Fruit fly (Drosophila melanogaster) whole organism, embryonic: Measurements from ENCODE around the gene CG10803.
A peak's percentile ranks its signal among the peaks of the same experiment; 100 is the strongest.

Experiments used
- Ada2b ChIP-seq: fragments of 200-800 bp; sonication (Bioruptor generic); IDR thresholded peaks from 2 replicates; pipeline ENCODE4 v1.3.6; 2022; ENCODE audit warnings: missing biosample characterization, missing genetic modification characterization
- CG10543 ChIP-seq: fragments of 200-800 bp; sonication (Bioruptor generic); optimal IDR thresholded peaks from 3 replicates; lab custom pipeline; 2017; ENCODE audit warnings: missing biosample characterization, mild to moderate bottlenecking, missing genetic modification characterization, moderate library complexity
- CG12942 ChIP-seq: fragments of 200-800 bp; sonication (Bioruptor generic); optimal IDR thresholded peaks from 3 replicates; lab custom pipeline; 2016; ENCODE audit warnings: missing biosample characterization, missing genetic modification characterization
- CG13287 ChIP-seq: fragments of 200-800 bp; sonication (Bioruptor generic); IDR thresholded peaks from 2 replicates; pipeline ENCODE4 v1.3.6; 2022; ENCODE audit warnings: missing biosample characterization, missing genetic modification characterization; ENCODE audit not compliant: partially characterized antibody
- CG13424 ChIP-seq: fragments of 200-800 bp; sonication (Bioruptor generic); optimal IDR thresholded peaks from 2 replicates; lab custom pipeline; 2019; ENCODE audit warnings: missing biosample characterization, mild to moderate bottlenecking, missing genetic modification characterization, moderate library complexity
- CG14050 ChIP-seq: fragments of 200-800 bp; sonication (Bioruptor generic); IDR thresholded peaks from 3 replicates; pipeline ENCODE4 v1.3.6; 2022; ENCODE audit warnings: missing biosample characterization, missing genetic modification characterization
- CG14710 ChIP-seq: fragments of 200-800 bp; sonication (Bioruptor generic); optimal IDR thresholded peaks from 3 replicates; lab custom pipeline; 2019; ENCODE audit warnings: missing biosample characterization, mild to moderate bottlenecking, missing genetic modification characterization, moderate library complexity
- CG14860 ChIP-seq: fragments of 200-800 bp; sonication (Bioruptor generic); IDR thresholded peaks from 3 replicates; pipeline ENCODE4 v1.3.6; 2022; ENCODE audit warnings: missing biosample characterization, missing genetic modification characterization; ENCODE audit not compliant: partially characterized antibody
- CG1647 ChIP-seq: fragments of 200-800 bp; sonication (Bioruptor generic); optimal IDR thresholded peaks from 3 replicates; lab custom pipeline; 2016; ENCODE audit warnings: missing biosample characterization, missing genetic modification characterization
- CG18011 ChIP-seq: fragments of 200-800 bp; sonication (Bioruptor generic); optimal IDR thresholded peaks from 2 replicates; lab custom pipeline; 2017; ENCODE audit warnings: missing biosample characterization, missing genetic modification characterization, mild to moderate bottlenecking, moderate library complexity, missing genotype
- CG31441 ChIP-seq: fragments of 200-800 bp; sonication (Bioruptor generic); IDR thresholded peaks from 2 replicates; pipeline ENCODE4 v1.3.6; 2022; ENCODE audit warnings: missing biosample characterization, missing genetic modification characterization
- CG32532 ChIP-seq: fragments of 200-800 bp; sonication (Bioruptor generic); IDR thresholded peaks from 2 replicates; pipeline ENCODE4 v1.3.6; 2022; ENCODE audit warnings: missing biosample characterization, missing genetic modification characterization
- CG4820 ChIP-seq: fragments of 200-800 bp; sonication (Bioruptor generic); optimal IDR thresholded peaks from 3 replicates; lab custom pipeline; 2016; ENCODE audit warnings: missing biosample characterization, missing genetic modification characterization
- CG6765 ChIP-seq: fragments of 200-800 bp; sonication (Bioruptor generic); optimal IDR thresholded peaks from 3 replicates; lab custom pipeline; 2017; ENCODE audit warnings: missing biosample characterization, mild to moderate bottlenecking, missing genetic modification characterization
- CG7372 ChIP-seq: fragments of 200-800 bp; sonication (Bioruptor generic); IDR thresholded peaks from 2 replicates; pipeline ENCODE4 v1.3.6; 2022; ENCODE audit warnings: missing biosample characterization, missing genetic modification characterization
- CG7963 ChIP-seq: fragments of 200-800 bp; sonication (Bioruptor generic); IDR thresholded peaks from 3 replicates; pipeline ENCODE4 v1.3.6; 2022; ENCODE audit warnings: missing biosample characterization, missing genetic modification characterization; ENCODE audit not compliant: partially characterized antibody
- CG8478 ChIP-seq: fragments of >200 bp; optimal IDR thresholded peaks from 2 replicates; lab custom pipeline; 2018
- Camta ChIP-seq: fragments of 200-800 bp; sonication (Bioruptor generic); optimal IDR thresholded peaks from 2 replicates; lab custom pipeline; 2016; ENCODE audit warnings: missing biosample characterization, missing genetic modification characterization
- Chrac-16 ChIP-seq: fragments of 200-800 bp; sonication (Bioruptor generic); optimal IDR thresholded peaks from 3 replicates; lab custom pipeline; 2016; ENCODE audit warnings: missing biosample characterization, missing genetic modification characterization
- D19A ChIP-seq: fragments of 200-800 bp; optimal IDR thresholded peaks from 3 replicates; lab custom pipeline; 2019; ENCODE audit warnings: missing biosample characterization, mild to moderate bottlenecking, missing genetic modification characterization, moderate library complexity
- Dad ChIP-seq: fragments of 200-800 bp; sonication (Bioruptor generic); optimal IDR thresholded peaks from 3 replicates; lab custom pipeline; 2016; ENCODE audit warnings: missing biosample characterization, missing genetic modification characterization
- Dfd ChIP-seq, 2 experiments: fragments of >200 bp; optimal IDR thresholded peaks; 2 replicates each; lab custom pipeline; 2017; ENCODE audit warnings: missing biosample characterization in 2 of 2, missing genetic modification characterization in 2 of 2
- Dip3 ChIP-seq: fragments of 200-800 bp; sonication (Bioruptor generic); optimal IDR thresholded peaks from 3 replicates; lab custom pipeline; 2016; ENCODE audit warnings: missing biosample characterization, missing genetic modification characterization
- Dp ChIP-seq: fragments of 200-800 bp; sonication (Bioruptor generic); optimal IDR thresholded peaks from 2 replicates; lab custom pipeline; 2018; ENCODE audit warnings: missing biosample characterization, mild to moderate bottlenecking, missing genetic modification characterization, moderate library complexity
- Ets65A ChIP-seq: fragments of 200-800 bp; sonication (Bioruptor generic); peaks from one replicate; lab custom pipeline; 2016; ENCODE audit warnings: missing biosample characterization, missing genetic modification characterization
- HmgZ ChIP-seq: fragments of 200-800 bp; sonication (Bioruptor generic); optimal IDR thresholded peaks from 2 replicates; lab custom pipeline; 2018; ENCODE audit warnings: missing biosample characterization, mild to moderate bottlenecking, missing genetic modification characterization
- Hr3 ChIP-seq: fragments of 200-800 bp; sonication (Bioruptor generic); optimal IDR thresholded peaks from 3 replicates; lab custom pipeline; 2016; ENCODE audit warnings: missing biosample characterization, missing genetic modification characterization
- Jarid2 ChIP-seq: fragments of 200-800 bp; sonication (Bioruptor generic); optimal IDR thresholded peaks from 3 replicates; lab custom pipeline; 2017; ENCODE audit warnings: mild to moderate bottlenecking, missing biosample characterization, missing genetic modification reagents, missing genetic modification characterization
- Lpt ChIP-seq: fragments of >200 bp; optimal IDR thresholded peaks from 2 replicates; lab custom pipeline; 2018; ENCODE audit warnings: missing biosample characterization, missing genetic modification characterization
- Max ChIP-seq: fragments of 200-800 bp; sonication (Bioruptor generic); optimal IDR thresholded peaks from 2 replicates; lab custom pipeline; 2016; ENCODE audit warnings: missing biosample characterization, mild to moderate bottlenecking, missing genetic modification characterization
- Mrtf ChIP-seq: fragments of 200-800 bp; sonication (Bioruptor generic); IDR thresholded peaks from 3 replicates; pipeline ENCODE4 v1.3.6; 2022; ENCODE audit warnings: missing biosample characterization, missing genetic modification characterization
- Nf-YB ChIP-seq: fragments of 200-800 bp; sonication (Bioruptor generic); optimal IDR thresholded peaks from 3 replicates; lab custom pipeline; 2019; ENCODE audit warnings: missing biosample characterization, mild to moderate bottlenecking, missing genetic modification characterization, moderate library complexity
- Oaz ChIP-seq: fragments of 200-800 bp; sonication (Bioruptor generic); IDR thresholded peaks from 2 replicates; pipeline ENCODE4 v1.3.6; 2022; ENCODE audit warnings: missing biosample characterization, missing genetic modification characterization
- Rfx ChIP-seq: fragments of 200-800 bp; sonication (Bioruptor generic); IDR thresholded peaks from 2 replicates; pipeline ENCODE4 v1.3.6; 2022; ENCODE audit warnings: missing biosample characterization, missing genetic modification characterization
- abd-A ChIP-seq: fragments of 200-800 bp; sonication (Bioruptor generic); optimal IDR thresholded peaks from 3 replicates; lab custom pipeline; 2019; ENCODE audit warnings: missing biosample characterization, mild to moderate bottlenecking, missing genetic modification characterization, moderate library complexity
- disco-r ChIP-seq: fragments of 200-800 bp; sonication (Bioruptor generic); optimal IDR thresholded peaks from 2 replicates; lab custom pipeline; 2016; ENCODE audit warnings: missing biosample characterization, missing genetic modification characterization
- emc ChIP-seq: fragments of 200-800 bp; sonication (Bioruptor generic); optimal IDR thresholded peaks from 2 replicates; lab custom pipeline; 2016; ENCODE audit warnings: missing biosample characterization, missing genetic modification characterization
- gcm ChIP-seq: fragments of 200-800 bp; sonication (Bioruptor generic); optimal IDR thresholded peaks from 2 replicates; lab custom pipeline; 2019; ENCODE audit warnings: missing biosample characterization, mild to moderate bottlenecking, missing genetic modification characterization, moderate library complexity
- her ChIP-seq: fragments of 200-800 bp; sonication (Bioruptor generic); optimal IDR thresholded peaks from 2 replicates; lab custom pipeline; 2016; ENCODE audit warnings: missing biosample characterization, missing genetic modification characterization
- ind ChIP-seq: fragments of 200-800 bp; sonication (Bioruptor generic); optimal IDR thresholded peaks from 3 replicates; lab custom pipeline; 2016; ENCODE audit warnings: missing biosample characterization, missing genetic modification characterization
- lola ChIP-seq, 3 experiments: fragments of >200 bp in 2 of 3; fragments of 200-800 bp in 1 of 3; sonication (Bioruptor generic) in 1 of 3; optimal IDR thresholded peaks; 2 replicates each; lab custom pipeline; 2017 to 2019; ENCODE audit warnings: missing biosample characterization in 3 of 3, missing genetic modification characterization in 3 of 3, mild to moderate bottlenecking in 1 of 3, moderate library complexity in 1 of 3
- luna ChIP-seq: fragments of 200-800 bp; sonication (Bioruptor generic); optimal IDR thresholded peaks from 2 replicates; lab custom pipeline; 2016; ENCODE audit warnings: missing biosample characterization, missing genetic modification characterization
- org-1 ChIP-seq: fragments of 200-800 bp; sonication (Bioruptor generic); optimal IDR thresholded peaks from 2 replicates; lab custom pipeline; 2017; ENCODE audit warnings: missing biosample characterization, missing genetic modification characterization
- pho ChIP-seq: fragments of 200-800 bp; sonication (Bioruptor generic); optimal IDR thresholded peaks from 2 replicates; lab custom pipeline; 2016; ENCODE audit warnings: missing biosample characterization, missing genetic modification characterization
- ro ChIP-seq: fragments of 200-800 bp; sonication (Bioruptor generic); IDR thresholded peaks from 2 replicates; pipeline ENCODE4 v1.3.6; 2022; ENCODE audit warnings: missing biosample characterization, missing genetic modification characterization
- slbo ChIP-seq: fragments of 200-800 bp; sonication (Bioruptor generic); IDR thresholded peaks from 2 replicates; pipeline ENCODE4 v1.3.6; 2022; ENCODE audit warnings: missing biosample characterization, missing genetic modification characterization
- sqz ChIP-seq: fragments of 200-800 bp; sonication (Bioruptor generic); optimal IDR thresholded peaks from 3 replicates; lab custom pipeline; 2018; ENCODE audit warnings: missing biosample characterization, mild to moderate bottlenecking, missing genetic modification characterization
- twi ChIP-seq: fragments of 200-800 bp; optimal IDR thresholded peaks from 2 replicates; lab custom pipeline; 2019; ENCODE audit warnings: missing biosample characterization, mild to moderate bottlenecking, missing genetic modification characterization, moderate library complexity
- vvl ChIP-seq: fragments of 200-800 bp; sonication (Bioruptor generic); IDR thresholded peaks from 2 replicates; pipeline ENCODE4 v1.3.6; 2022; ENCODE audit warnings: missing biosample characterization, missing genetic modification characterization

Gene CG10803

dm6 chrX:3474476-3475439 lies 10.7 kb upstream of the CG10803 start, which contains the start of gene CG12206 (continued):
- TF ChIP-seq CG4820 (GFP tag; lab: Kevin White, UChicago) (peak; percentile 2), CG14050 (GFP tag; lab: Robert Waterston, UW) (0 out of 3 replicates have a peak, but pooled peaks have one; percentile 15), CG10543 (GFP tag; lab: Kevin White, UChicago) (peak; percentile 30), CG6765 (GFP tag; lab: Kevin White, UChicago) (peak; percentile 34), Dfd (GFP tag; optimal IDR thresholded peaks at IDR 0.05; lab: Kevin White, UChicago) (no peak), Ets65A (GFP tag; lab: Kevin White, UChicago) (peak; percentile 74), ind (GFP tag; lab: Kevin White, UChicago) (peak; percentile 48), lola (GFP tag; optimal IDR thresholded peaks at IDR 0.05; lab: Kevin White, UChicago) (peak in 1 of 3 experiments; percentile 49), vvl (GFP tag; lab: Robert Waterston, UW) (peak; percentile 35), abd-A (tag; lab: Kevin White, UChicago) (peak; percentile 26), CG7963 (no peak), CG13287 (GFP tag; lab: Robert Waterston, UW) (no peak), CG12942 (GFP tag; lab: Kevin White, UChicago) (peak; percentile 18), disco-r (GFP tag; lab: Kevin White, UChicago) (no peak), CG31441 (GFP tag; lab: Robert Waterston, UW) (peak; percentile 71), CG7372 (GFP tag; lab: Robert Waterston, UW) (no peak), Jarid2 (no peak), CG8478 (lab: Kevin White, UChicago) (no peak), slbo (GFP tag; lab: Robert Waterston, UW) (peak; percentile 73), Chrac-16 (GFP tag; lab: Kevin White, UChicago) (peak; percentile 0), twi (tag; lab: Kevin White, UChicago) (no peak), org-1 (GFP tag; lab: Kevin White, UChicago) (peak; percentile 16), Lpt (GFP tag; lab: Kevin White, UChicago) (no peak), CG14710 (peak; percentile 41), Camta (no peak), sqz (GFP tag; lab: Kevin White, UChicago) (peak; percentile 91), CG32532 (peak; percentile 74; the same call in 1 of the 2 replicates), emc (no peak), CG13424 (tag; lab: Kevin White, UChicago) (peak; percentile 72), pho (no peak), CG1647 (GFP tag; lab: Kevin White, UChicago) (no peak), Ada2b (GFP tag; lab: Robert Waterston, UW) (peak; percentile 33; the same call in 1 of the 2 replicates), her (GFP tag; lab: Kevin White, UChicago) (no peak), Rfx (GFP tag; lab: Robert Waterston, UW) (peak; percentile 54; the same call in 1 of the 2 replicates), Hr3 (GFP tag; lab: Kevin White, UChicago) (peak; percentile 38), gcm (GFP tag; lab: Kevin White, UChicago) (peak; percentile 15), Nf-YB (peak; percentile 9), Oaz (no peak), HmgZ (tag; lab: Kevin White, UChicago) (peak; percentile 25), CG18011 (GFP tag; lab: Kevin White, UChicago) (no peak), Dad (GFP tag; lab: Kevin White, UChicago) (no peak), luna (GFP tag; lab: Kevin White, UChicago) (no peak), Dip3 (GFP tag; lab: Kevin White, UChicago) (no peak), Mrtf (GFP tag; lab: Robert Waterston, UW) (0 out of 3 replicates have a peak, but pooled peaks have one; percentile 28), Max (GFP tag; lab: Kevin White, UChicago) (no peak), ro (GFP tag; lab: Robert Waterston, UW) (no peak), Dp (GFP tag; lab: Kevin White, UChicago) (no peak), CG14860 (GFP tag; lab: Robert Waterston, UW) (no peak), D19A (peak; percentile 89)
